Worm (Caenorhabditis elegans) whole organism, late embryonic: Measurements from ENCODE around the gene tric-1B.2.

Experiments
- C08G9.2 ChIP-seq: sonication (generic microtip); optimal IDR thresholded peaks from 2 replicates; lab custom pipeline; 2016; ENCODE audit warnings: mild to moderate bottlenecking, missing genetic modification characterization, moderate library complexity, missing compliant biosample characterization
- K02D7.2 ChIP-seq: sonication (generic microtip); optimal IDR thresholded peaks from 2 replicates; lab custom pipeline; 2017; ENCODE audit warnings: mild to moderate bottlenecking, missing genetic modification characterization, missing compliant biosample characterization
- K09A11.1 ChIP-seq: sonication (generic microtip); optimal IDR thresholded peaks from 2 replicates; lab custom pipeline; 2017; ENCODE audit warnings: antibody characterized with exemption, mild to moderate bottlenecking, missing genetic modification characterization, missing compliant biosample characterization; ENCODE audit not compliant: insufficient read depth
- T23F11.4 ChIP-seq: fragments of 200-800 bp; sonication (Bioruptor generic); optimal IDR thresholded peaks from 2 replicates; lab custom pipeline; 2018; ENCODE audit warnings: mild to moderate bottlenecking, missing genetic modification characterization, missing compliant biosample characterization
- Y22D7AL.16 ChIP-seq: sonication (generic microtip); optimal IDR thresholded peaks from 2 replicates; lab custom pipeline; 2016; ENCODE audit warnings: missing genetic modification characterization, missing compliant biosample characterization
- ama-1 ChIP-seq: fragments of 150-350 bp; optimal IDR thresholded peaks from 2 replicates; lab custom pipeline; 2014
- ceh-19 ChIP-seq: fragments of 200-800 bp; sonication (Bioruptor generic); optimal IDR thresholded peaks from 2 replicates; lab custom pipeline; 2018; ENCODE audit warnings: mild to moderate bottlenecking, missing genetic modification characterization, missing compliant biosample characterization
- ceh-2 ChIP-seq: sonication (generic microtip); optimal IDR thresholded peaks from 2 replicates; lab custom pipeline; 2016; ENCODE audit warnings: missing genotype, missing genetic modification characterization, missing compliant biosample characterization
- ceh-22 ChIP-seq: sonication (generic microtip); optimal IDR thresholded peaks from 2 replicates; lab custom pipeline; 2017; ENCODE audit warnings: missing biosample characterization, missing genetic modification characterization
- ceh-31 ChIP-seq: sonication (generic microtip); optimal IDR thresholded peaks from 2 replicates; lab custom pipeline; 2016; ENCODE audit warnings: missing genetic modification characterization, missing compliant biosample characterization
- ceh-6 ChIP-seq: fragments of 200-800 bp; sonication (Bioruptor generic); optimal IDR thresholded peaks from 2 replicates; lab custom pipeline; 2018; ENCODE audit warnings: mild to moderate bottlenecking, missing genetic modification characterization, missing compliant biosample characterization
- ceh-9 ChIP-seq: sonication (generic microtip); optimal IDR thresholded peaks from 2 replicates; lab custom pipeline; 2016; ENCODE audit warnings: mild to moderate bottlenecking, missing genetic modification characterization, inconsistent platforms, missing compliant biosample characterization
- dmd-4 ChIP-seq: sonication (generic microtip); optimal IDR thresholded peaks from 2 replicates; lab custom pipeline; 2016; ENCODE audit warnings: borderline replicate concordance, missing genetic modification characterization, missing compliant biosample characterization
- dve-1 ChIP-seq: sonication (generic microtip); optimal IDR thresholded peaks from 2 replicates; lab custom pipeline; 2017; ENCODE audit warnings: antibody characterized with exemption, mild to moderate bottlenecking, missing genetic modification characterization, missing compliant biosample characterization
- elt-2 ChIP-seq: sonication (generic microtip); optimal IDR thresholded peaks from 2 replicates; lab custom pipeline; 2016; ENCODE audit warnings: missing genetic modification reagents, missing genetic modification characterization, missing compliant biosample characterization
- fax-1 ChIP-seq: sonication (generic microtip); optimal IDR thresholded peaks from 2 replicates; lab custom pipeline; 2016; ENCODE audit warnings: missing genotype, missing genetic modification characterization, missing compliant biosample characterization
- fkh-10 ChIP-seq: fragments of 150-350 bp; optimal IDR thresholded peaks from 2 replicates; lab custom pipeline; 2014; ENCODE audit warnings: missing biosample characterization, missing genetic modification reagents, missing genetic modification characterization
- fkh-6 ChIP-seq: sonication (generic microtip); optimal IDR thresholded peaks from 2 replicates; lab custom pipeline; 2016; ENCODE audit warnings: missing genetic modification characterization, missing compliant biosample characterization
- gmeb-2 ChIP-seq: sonication (generic microtip); optimal IDR thresholded peaks from 2 replicates; lab custom pipeline; 2016; ENCODE audit warnings: missing genetic modification characterization, inconsistent platforms, missing compliant biosample characterization
- hlh-13 ChIP-seq: fragments of 200-800 bp; sonication (Bioruptor generic); optimal IDR thresholded peaks from 2 replicates; lab custom pipeline; 2018; ENCODE audit warnings: mild to moderate bottlenecking, missing genetic modification characterization, missing compliant biosample characterization
- nhr-11 ChIP-seq: fragments of 150-350 bp; optimal IDR thresholded peaks from 2 replicates; lab custom pipeline; 2014; ENCODE audit warnings: missing biosample characterization, missing genetic modification characterization
- nhr-232 ChIP-seq: sonication (generic microtip); optimal IDR thresholded peaks from 2 replicates; lab custom pipeline; 2016; ENCODE audit warnings: missing genetic modification characterization, missing compliant biosample characterization
- npax-4 ChIP-seq: sonication (generic microtip); optimal IDR thresholded peaks from 2 replicates; lab custom pipeline; 2016; ENCODE audit warnings: missing genetic modification characterization, missing compliant biosample characterization
- pax-1 ChIP-seq: fragments of 150-350 bp; optimal IDR thresholded peaks from 2 replicates; lab custom pipeline; 2014; ENCODE audit warnings: missing biosample characterization, missing genetic modification characterization
- pha-4 ChIP-seq: fragments of 150-350 bp; optimal IDR thresholded peaks from 2 replicates; lab custom pipeline; 2018; ENCODE audit warnings: missing biosample characterization, missing genetic modification reagents, missing genetic modification characterization
- pros-1 ChIP-seq: fragments of 150-350 bp; optimal IDR thresholded peaks from 2 replicates; lab custom pipeline; 2014; ENCODE audit warnings: missing biosample characterization, missing genetic modification reagents, missing genetic modification characterization
- sox-2 ChIP-seq: fragments of 200-800 bp; sonication (Bioruptor generic); IDR thresholded peaks from 2 replicates; pipeline ENCODE4 v1.3.6; 2022; ENCODE audit warnings: missing genetic modification reagents, missing genetic modification characterization, missing compliant biosample characterization
- syd-9 ChIP-seq: sonication (generic microtip); optimal IDR thresholded peaks from 2 replicates; lab custom pipeline; 2016; ENCODE audit warnings: mild to moderate bottlenecking, missing genetic modification characterization, moderate library complexity, missing compliant biosample characterization
- tbx-7 ChIP-seq: sonication (generic microtip); optimal IDR thresholded peaks from 2 replicates; lab custom pipeline; 2016; ENCODE audit warnings: missing genotype, missing genetic modification characterization, missing compliant biosample characterization
- unc-3 ChIP-seq, 2 experiments: fragments of 200-800 bp in 1 of 2; sonication (Bioruptor generic) in 1 of 2; sonication (generic microtip) in 1 of 2; conservative IDR thresholded peaks in 1 of 2; optimal IDR thresholded peaks in 1 of 2; 2 replicates each; pipeline versions ENCODE4 v1.3.6 to Lab custom; 2016 to 2022; ENCODE audit warnings: missing compliant biosample characterization in 2 of 2, missing genetic modification characterization in 2 of 2, missing genetic modification reagents in 1 of 2
- unc-42 ChIP-seq: sonication (generic microtip); optimal IDR thresholded peaks from 2 replicates; lab custom pipeline; 2016; ENCODE audit warnings: missing genotype, missing genetic modification characterization, missing compliant biosample characterization
- unc-55 ChIP-seq: sonication (generic microtip); optimal IDR thresholded peaks from 2 replicates; lab custom pipeline; 2017; ENCODE audit warnings: missing biosample characterization, missing genetic modification reagents, missing genetic modification characterization
- unc-86 ChIP-seq: sonication (generic microtip); optimal IDR thresholded peaks from 2 replicates; lab custom pipeline; 2016; ENCODE audit warnings: missing genetic modification characterization, missing compliant biosample characterization
- zip-5 ChIP-seq: sonication (generic microtip); optimal IDR thresholded peaks from 2 replicates; lab custom pipeline; 2016; ENCODE audit warnings: missing genetic modification characterization, missing compliant biosample characterization
- ztf-16 ChIP-seq: sonication (generic microtip); optimal IDR thresholded peaks from 2 replicates; lab custom pipeline; 2017; ENCODE audit warnings: missing genetic modification characterization, missing compliant biosample characterization

The tric-1B.2 gene

ce11 chrII:12242551-12242950 lies 36.6 kb downstream of the tric-1B.2 start, which contains the start of gene Y57A10A.24:
TSS of gene Y57A10A.24 (plus strand) at chrII:12242946.
- TF ChIP-seq pha-4 (tag; lab: Kevin White, UChicago) = no peak
- TF ChIP-seq zip-5 (tag; lab: Kevin White, UChicago) = no peak
- no peak for TF ChIP-seq nhr-11 (tag; lab: Kevin White, UChicago)
- no peak for TF ChIP-seq ama-1 (lab: Kevin White, UChicago)
- no peak for TF ChIP-seq unc-55 (GFP tag; lab: Kevin White, UChicago)
- TF ChIP-seq unc-3 (GFP tag; conservative IDR thresholded peaks at IDR 0.05; lab: Robert Waterston, UW) = no peak
- TF ChIP-seq unc-3 (tag; optimal IDR thresholded peaks at IDR 0.05; lab: Kevin White, UChicago) = no peak

DNA sequence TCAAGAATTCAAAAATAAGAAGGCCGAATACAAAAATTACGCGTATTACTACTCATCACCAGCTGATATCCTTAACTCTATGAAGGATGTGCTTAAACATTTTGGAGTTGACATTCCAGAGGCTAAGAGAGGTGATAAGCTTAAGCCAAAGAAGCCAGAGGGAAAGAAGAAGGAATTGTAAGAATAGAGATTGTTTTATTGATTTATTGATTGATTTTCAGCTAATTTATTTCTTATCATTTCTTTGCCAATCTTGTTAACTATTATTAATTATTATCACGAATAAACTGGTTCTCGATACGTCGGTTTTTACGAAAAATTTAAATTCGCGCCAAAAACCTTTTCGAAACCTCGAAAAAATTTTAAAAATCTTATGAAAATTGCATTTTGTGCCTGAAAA lies 37.4 kb downstream of the tric-1B.2 start:
- TF ChIP-seq pha-4 (tag; lab: Kevin White, UChicago) (no peak), tbx-7 (tag; lab: Kevin White, UChicago) (no peak), K02D7.2 (tag; lab: Kevin White, UChicago) (no peak), hlh-13 (GFP tag; lab: Kevin White, UChicago) (no peak)

DNA sequence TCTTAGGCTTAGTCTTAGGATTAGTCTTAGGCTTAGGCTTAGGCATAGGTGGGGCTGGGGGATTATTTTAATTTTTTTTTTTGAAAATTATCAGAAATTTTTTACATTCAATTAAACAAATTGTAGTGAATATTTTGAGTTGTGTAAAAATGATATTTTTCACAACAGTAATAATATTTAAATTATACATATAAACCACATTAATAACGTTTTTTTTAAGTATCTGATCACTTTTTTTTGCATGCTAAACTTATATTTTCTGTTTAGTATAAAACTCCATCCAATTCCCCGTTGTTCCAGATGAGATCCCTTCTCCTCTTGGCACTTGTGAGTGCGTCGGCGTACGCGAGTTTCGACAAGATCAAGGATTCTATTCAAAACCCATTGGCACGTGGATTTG lies 39.1 kb downstream of the tric-1B.2 start, which contains the start of gene txdc-12.1:
Gene txdc-12.1, plus strand, starts transcription at position 301 of the 400 bp plus-strand sequence.
- TF ChIP-seq elt-2 (tag; lab: Kevin White, UChicago) (no peak), unc-42 (tag; lab: Kevin White, UChicago) (no peak)
- TF ChIP-seq, all 69 proteins: peak for 0

- no peak for TF ChIP-seq elt-2 (tag; lab: Kevin White, UChicago)
- no peak for TF ChIP-seq dve-1
- TF ChIP-seq fkh-10 = no peak
- TF ChIP-seq ceh-6 (GFP tag; lab: Kevin White, UChicago) = no peak
- TF ChIP-seq Y22D7AL.16 (tag; lab: Kevin White, UChicago) = no peak
- no peak for TF ChIP-seq pros-1 (tag; lab: Kevin White, UChicago)
- no peak for TF ChIP-seq unc-3 (GFP tag; conservative IDR thresholded peaks at IDR 0.05; lab: Robert Waterston, UW)
- TF ChIP-seq unc-3 (tag; optimal IDR thresholded peaks at IDR 0.05; lab: Kevin White, UChicago) = no peak
- TF ChIP-seq syd-9 (tag; lab: Kevin White, UChicago) = no peak
- TF ChIP-seq unc-55 (GFP tag; lab: Kevin White, UChicago) = no peak
- no peak for TF ChIP-seq fkh-6 (tag; lab: Kevin White, UChicago)
- no peak for TF ChIP-seq unc-86 (tag; lab: Kevin White, UChicago)
- TF ChIP-seq ceh-2 = no peak
- no peak for TF ChIP-seq K09A11.1
- TF ChIP-seq pax-1 (tag; lab: Kevin White, UChicago) = no peak
- TF ChIP-seq ceh-31 (tag; lab: Kevin White, UChicago) = no peak
These were observed 39.7 kb downstream of the tric-1B.2 start for ce11 chrII:12239449-12239848.

DNA sequence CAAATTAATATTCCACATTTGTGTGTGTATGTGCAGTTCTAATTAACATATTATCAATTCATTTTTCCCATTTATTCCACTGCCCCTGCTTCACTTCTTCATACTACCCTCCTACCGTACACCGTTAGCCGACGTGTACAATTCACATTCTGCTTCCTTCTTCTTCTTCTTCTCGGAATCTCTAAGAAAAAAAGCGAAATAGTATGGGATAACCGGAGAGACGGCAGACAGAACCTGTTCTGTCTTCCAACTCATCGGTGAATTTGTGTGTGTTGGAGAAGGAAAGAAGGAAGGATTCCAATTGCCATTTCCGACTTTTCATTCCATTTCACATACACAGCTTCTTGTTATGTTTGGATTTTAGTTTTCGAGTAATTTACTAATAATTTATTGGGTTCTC lies 41.6 kb downstream of the tric-1B.2 start:
- TF ChIP-seq C08G9.2 (no peak), dmd-4 (tag; lab: Kevin White, UChicago) (no peak), npax-4 (tag; lab: Kevin White, UChicago) (no peak), nhr-232 (tag; lab: Kevin White, UChicago) (no peak), ceh-19 (GFP tag; lab: Kevin White, UChicago) (no peak), pha-4 (tag; lab: Kevin White, UChicago) (no peak), T23F11.4 (no peak), gmeb-2 (tag; lab: Kevin White, UChicago) (no peak)

ce11 chrII:12228005-12228404 lies 51.2 kb downstream of the tric-1B.2 start, which contains the start of gene sinh-1:
TSS of gene sinh-1 (plus strand) at chrII:12228305.
- TF ChIP-seq ceh-22 (tag; lab: Kevin White, UChicago) = no peak
- TF ChIP-seq sox-2 (GFP tag; lab: Robert Waterston, UW) = no peak
- no peak for TF ChIP-seq ceh-6 (GFP tag; lab: Kevin White, UChicago)
- TF ChIP-seq fax-1 = no peak
- no peak for TF ChIP-seq C08G9.2
- no peak for TF ChIP-seq syd-9 (tag; lab: Kevin White, UChicago)
- TF ChIP-seq ztf-16 (tag; lab: Kevin White, UChicago) = no peak
- no peak for TF ChIP-seq ceh-9
- TF ChIP-seq pros-1 (tag; lab: Kevin White, UChicago) = no peak
- no peak for TF ChIP-seq pha-4 (tag; lab: Kevin White, UChicago)
